Worm (Caenorhabditis elegans): Measurements from ENCODE around the gene Y38H6A.1.

Gene Y38H6A.1

ce11 chrV:20338870-20339269 is 13.4 kb downstream of the Y38H6A.1 start:
- TF ChIP-seq hlh-6 (tag; optimal IDR thresholded peaks at IDR 0.05) (no peak), unc-42 (tag; optimal IDR thresholded peaks at IDR 0.05) (peak; percentile 45), sox-4 (tag; optimal IDR thresholded peaks at IDR 0.05) (no peak)

ce11 chrV:20344889-20345288 is 19.4 kb downstream of the Y38H6A.1 start, which contains the start of gene Y38H6A.3:
Gene Y38H6A.3, plus strand, starts transcription at chrV:20345189.
- TF ChIP-seq lin-11 (tag; optimal IDR thresholded peaks at IDR 0.05) (no peak), syd-9 (tag; optimal IDR thresholded peaks at IDR 0.05) (no peak), F13H6.1 (tag; optimal IDR thresholded peaks at IDR 0.05) (no peak), odd-2 (tag; optimal IDR thresholded peaks at IDR 0.05) (no peak)

ce11 chrV:20347625-20348024 is 22.1 kb downstream of the Y38H6A.1 start:
- TF ChIP-seq che-1 (tag; optimal IDR thresholded peaks at IDR 0.05) (no peak), hlh-15 (tag; optimal IDR thresholded peaks at IDR 0.05) (no peak), ref-2 (tag; optimal IDR thresholded peaks at IDR 0.05) (no peak), ceh-2 (tag; optimal IDR thresholded peaks at IDR 0.05) (no peak), ceh-6 (GFP tag; optimal IDR thresholded peaks at IDR 0.05) (no peak), nhr-11 (tag; optimal IDR thresholded peaks at IDR 0.05) (no peak), pat-9 (tag; optimal IDR thresholded peaks at IDR 0.05) (no peak), hlh-8 (tag; optimal IDR thresholded peaks at IDR 0.05) (no peak), mec-3 (tag; optimal IDR thresholded peaks at IDR 0.05; ENCODE audit: borderline replicate concordance) (no peak), ceh-18 (tag; optimal IDR thresholded peaks at IDR 0.05) (no peak), tbx-2 (tag; optimal IDR thresholded peaks at IDR 0.05) (no peak), sox-2 (GFP tag; IDR thresholded peaks at IDR 0.05) (no peak), dve-1 (tag; optimal IDR thresholded peaks at IDR 0.05) (no peak), ceh-24 (tag; optimal IDR thresholded peaks at IDR 0.05) (no peak), nhr-232 (tag; optimal IDR thresholded peaks at IDR 0.05) (no peak), dmd-4 (tag; optimal IDR thresholded peaks at IDR 0.05; ENCODE audit: borderline replicate concordance) (no peak)

ce11 chrV:20350382-20350781 is 24.9 kb downstream of the Y38H6A.1 start:
- no peak for TF ChIP-seq ahr-1 (tag; optimal IDR thresholded peaks at IDR 0.05)
- no peak for TF ChIP-seq hlh-8 (tag; optimal IDR thresholded peaks at IDR 0.05)
- TF ChIP-seq eyg-1 (tag; optimal IDR thresholded peaks at IDR 0.05) = no peak
- no peak for TF ChIP-seq unc-55 (GFP tag; optimal IDR thresholded peaks at IDR 0.05)
- no peak for TF ChIP-seq hlh-30 (tag; optimal IDR thresholded peaks at IDR 0.05; ENCODE audit: insufficient read depth)
- TF ChIP-seq lin-11 (tag; optimal IDR thresholded peaks at IDR 0.05) = no peak
- TF ChIP-seq elt-2 (tag; optimal IDR thresholded peaks at IDR 0.05) = no peak
- TF ChIP-seq ceh-34 (tag; optimal IDR thresholded peaks at IDR 0.05) = no peak
- no peak for TF ChIP-seq ztf-16 (tag; optimal IDR thresholded peaks at IDR 0.05)
- no peak for TF ChIP-seq C08G9.2 (tag; optimal IDR thresholded peaks at IDR 0.05)
- TF ChIP-seq dve-1 (tag; optimal IDR thresholded peaks at IDR 0.05) = no peak

ce11 chrV:20351195-20351594 is 25.7 kb downstream of the Y38H6A.1 start, which contains the start of gene K02E2.1:
Gene K02E2.1, plus strand, starts transcription at chrV:20351495.
- TF ChIP-seq che-1 (tag; optimal IDR thresholded peaks at IDR 0.05) = no peak
- no peak for TF ChIP-seq unc-42 (tag; optimal IDR thresholded peaks at IDR 0.05)
- TF ChIP-seq ceh-31 (tag; optimal IDR thresholded peaks at IDR 0.05) = no peak
- no peak for TF ChIP-seq rnt-1 (tag; optimal IDR thresholded peaks at IDR 0.05)
- no peak for TF ChIP-seq T23F11.4 (GFP tag; optimal IDR thresholded peaks at IDR 0.05)
- no peak for TF ChIP-seq dve-1 (tag; optimal IDR thresholded peaks at IDR 0.05)
- no peak for TF ChIP-seq ref-2 (tag; optimal IDR thresholded peaks at IDR 0.05)
- TF ChIP-seq ceh-24 (tag; optimal IDR thresholded peaks at IDR 0.05) = no peak
- no peak for TF ChIP-seq unc-86 (tag; optimal IDR thresholded peaks at IDR 0.05)
- TF ChIP-seq ceh-30 (tag; optimal IDR thresholded peaks at IDR 0.05) = no peak
- no peak for TF ChIP-seq C08G9.2 (tag; optimal IDR thresholded peaks at IDR 0.05)
- TF ChIP-seq pag-3 (tag; optimal IDR thresholded peaks at IDR 0.05; ENCODE audit: borderline replicate concordance) = no peak
- no peak for TF ChIP-seq ceh-2 (tag; optimal IDR thresholded peaks at IDR 0.05)
- TF ChIP-seq lim-6 (tag; optimal IDR thresholded peaks at IDR 0.05) = no peak
- TF ChIP-seq unc-3 (GFP tag; conservative IDR thresholded peaks at IDR 0.05) = no peak
- TF ChIP-seq unc-3 (tag; optimal IDR thresholded peaks at IDR 0.05) = no peak

Measured in whole organism, late embryonic.